Fruit fly (Drosophila melanogaster): ENCODE data around the gene Rab3-GEF.
A peak's percentile ranks its signal among the peaks of the same experiment; 100 is the strongest.

The Rab3-GEF gene

dm6 chrX:15080780-15081402, 8.6 kb upstream of the Rab3-GEF start, which contains the start of gene CG33177 (continued):
- TF ChIP-seq Hr4 (GFP tag; optimal IDR thresholded peaks at IDR 0.05) = no peak
- no peak for TF ChIP-seq Eip93F (GFP tag; optimal IDR thresholded peaks at IDR 0.05)
- no peak for TF ChIP-seq Eip75B (GFP tag; optimal IDR thresholded peaks at IDR 0.05)
- no peak for TF ChIP-seq CG34406 (GFP tag; optimal IDR thresholded peaks at IDR 0.05)
- peak; percentile 25 for TF ChIP-seq fkh (GFP tag; optimal IDR thresholded peaks at IDR 0.05)
- TF ChIP-seq topi (GFP tag; optimal IDR thresholded peaks at IDR 0.05) = peak; percentile 12
- TF ChIP-seq CG11762 (GFP tag; optimal IDR thresholded peaks at IDR 0.05; ENCODE audit: insufficient read depth) = no peak
- no peak for TF ChIP-seq Gug (GFP tag; IDR thresholded peaks at IDR 0.05)
- no peak for TF ChIP-seq achi (GFP tag; optimal IDR thresholded peaks at IDR 0.05)

- no peak for TF ChIP-seq CG8119 (GFP tag; IDR thresholded peaks at IDR 0.05)
- peak; percentile 16; the same call in 1 of the 3 replicates for TF ChIP-seq eg (GFP tag; IDR thresholded peaks at IDR 0.05)
- no peak for TF ChIP-seq Sox15 (GFP tag; optimal IDR thresholded peaks at IDR 0.05)
Measured at dm6 chrX:15082681-15083080, 6.8 kb upstream of the Rab3-GEF start, which contains the start of gene CG33178. Gene CG33178, plus strand, starts transcription at chrX:15082827.

DNA sequence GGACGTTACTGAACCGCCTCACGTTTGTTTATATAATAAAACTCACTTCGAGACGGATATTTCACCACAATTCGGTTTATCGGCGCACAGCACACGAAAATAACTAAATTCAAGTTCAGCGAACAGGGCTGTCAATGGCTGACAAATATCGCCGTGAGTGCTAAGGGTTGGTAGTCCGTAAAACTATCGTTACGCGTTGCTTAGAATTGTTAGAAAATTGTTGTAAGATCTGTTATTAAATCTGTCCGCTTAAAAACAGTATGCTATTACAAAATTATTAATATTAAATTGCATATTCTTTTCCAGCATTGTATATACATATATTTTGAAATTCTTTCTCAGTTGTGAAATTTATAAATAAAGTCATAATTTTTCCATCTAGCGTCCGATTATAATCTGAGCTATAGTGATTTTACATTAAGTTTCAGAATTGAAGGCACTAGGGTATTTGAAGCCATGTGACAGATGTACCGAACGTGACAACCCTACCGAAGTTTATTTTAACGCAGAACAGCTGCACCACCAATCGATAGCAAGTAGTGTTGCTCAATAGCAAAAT, 4.8 kb upstream of the Rab3-GEF start, which contains the start of gene Cox17:
TSS of gene Cox17 (minus strand) at position 120 of the 559 bp plus-strand sequence.
- TF ChIP-seq Ets96B (tag; optimal IDR thresholded peaks at IDR 0.05) (peak; percentile 68), dsx (GFP tag; optimal IDR thresholded peaks at IDR 0.05; ENCODE audit: poor library complexity, severe bottlenecking) (peak; percentile 48), CG8632 (GFP tag; optimal IDR thresholded peaks at IDR 0.05) (peak; percentile 76), fd59A (GFP tag; optimal IDR thresholded peaks at IDR 0.05) (peak; percentile 63), CG6276 (GFP tag; optimal IDR thresholded peaks at IDR 0.05) (peak; percentile 72), CG8319 (GFP tag; optimal IDR thresholded peaks at IDR 0.05) (peak; percentile 53), CG11762 (GFP tag; optimal IDR thresholded peaks at IDR 0.05; ENCODE audit: insufficient read depth) (peak; percentile 59), eg (GFP tag; IDR thresholded peaks at IDR 0.05) (peak; percentile 62), OdsH (GFP tag; optimal IDR thresholded peaks at IDR 0.05) (peak; percentile 84), CG11294 (GFP tag; IDR thresholded peaks at IDR 0.05) (peak; percentile 60; the same call in 1 of the 2 replicates), Hr39 (GFP tag; optimal IDR thresholded peaks at IDR 0.05) (peak; percentile 76), Gug (GFP tag; IDR thresholded peaks at IDR 0.05) (peak; percentile 10; the same call in 1 of the 2 replicates), CG6792 (GFP tag; optimal IDR thresholded peaks at IDR 0.05) (peak; percentile 73), CG10631 (GFP tag; optimal IDR thresholded peaks at IDR 0.05) (peak; percentile 85), Ets21C (GFP tag; optimal IDR thresholded peaks at IDR 0.05) (peak; percentile 77), CG10669 (GFP tag; optimal IDR thresholded peaks at IDR 0.05) (peak; percentile 67), esn (GFP tag; optimal IDR thresholded peaks at IDR 0.05) (peak; percentile 86), vri (GFP tag; optimal IDR thresholded peaks at IDR 0.05) (peak; percentile 64), CG31627 (GFP tag; optimal IDR thresholded peaks at IDR 0.05) (peak; percentile 81), Met (GFP tag; optimal IDR thresholded peaks at IDR 0.05) (peak; percentile 84), CG6163 (GFP tag; IDR thresholded peaks at IDR 0.05) (0 out of 3 replicates have a peak, but pooled peaks have one; percentile 42), CG32006 (GFP tag; optimal IDR thresholded peaks at IDR 0.05) (peak; percentile 88), CG16779 (tag; optimal IDR thresholded peaks at IDR 0.05) (peak; percentile 15), CG34406 (GFP tag; optimal IDR thresholded peaks at IDR 0.05) (peak; percentile 78), CG3919 (GFP tag; optimal IDR thresholded peaks at IDR 0.05) (peak; percentile 77), CG11902 (GFP tag; optimal IDR thresholded peaks at IDR 0.05) (peak; percentile 69), spab (GFP tag; optimal IDR thresholded peaks at IDR 0.05) (peak; percentile 59), Blimp-1 (GFP tag; optimal IDR thresholded peaks at IDR 0.05) (peak; percentile 58), Eip93F (GFP tag; optimal IDR thresholded peaks at IDR 0.05) (peak; percentile 58), CG9139 (GFP tag; optimal IDR thresholded peaks at IDR 0.05) (no peak), fkh (GFP tag; optimal IDR thresholded peaks at IDR 0.05) (peak; percentile 74), CG4318 (GFP tag; optimal IDR thresholded peaks at IDR 0.05) (peak; percentile 75), Sox14 (GFP tag; optimal IDR thresholded peaks at IDR 0.05) (peak; percentile 80), Sox102F (GFP tag; optimal IDR thresholded peaks at IDR 0.05) (peak; percentile 74), CG7368 (GFP tag; optimal IDR thresholded peaks at IDR 0.05) (peak; percentile 25), fd85E (GFP tag; optimal IDR thresholded peaks at IDR 0.05) (peak; percentile 47), achi (GFP tag; optimal IDR thresholded peaks at IDR 0.05) (peak; percentile 86), CG3032 (tag; optimal IDR thresholded peaks at IDR 0.05) (peak; percentile 81), pdm3 (GFP tag; optimal IDR thresholded peaks at IDR 0.05) (peak; percentile 79), Smox (GFP tag; optimal IDR thresholded peaks at IDR 0.05) (peak; percentile 84)
